Fruit fly (Drosophila melanogaster): Measurements from ENCODE around the gene Blos4.

DNA sequence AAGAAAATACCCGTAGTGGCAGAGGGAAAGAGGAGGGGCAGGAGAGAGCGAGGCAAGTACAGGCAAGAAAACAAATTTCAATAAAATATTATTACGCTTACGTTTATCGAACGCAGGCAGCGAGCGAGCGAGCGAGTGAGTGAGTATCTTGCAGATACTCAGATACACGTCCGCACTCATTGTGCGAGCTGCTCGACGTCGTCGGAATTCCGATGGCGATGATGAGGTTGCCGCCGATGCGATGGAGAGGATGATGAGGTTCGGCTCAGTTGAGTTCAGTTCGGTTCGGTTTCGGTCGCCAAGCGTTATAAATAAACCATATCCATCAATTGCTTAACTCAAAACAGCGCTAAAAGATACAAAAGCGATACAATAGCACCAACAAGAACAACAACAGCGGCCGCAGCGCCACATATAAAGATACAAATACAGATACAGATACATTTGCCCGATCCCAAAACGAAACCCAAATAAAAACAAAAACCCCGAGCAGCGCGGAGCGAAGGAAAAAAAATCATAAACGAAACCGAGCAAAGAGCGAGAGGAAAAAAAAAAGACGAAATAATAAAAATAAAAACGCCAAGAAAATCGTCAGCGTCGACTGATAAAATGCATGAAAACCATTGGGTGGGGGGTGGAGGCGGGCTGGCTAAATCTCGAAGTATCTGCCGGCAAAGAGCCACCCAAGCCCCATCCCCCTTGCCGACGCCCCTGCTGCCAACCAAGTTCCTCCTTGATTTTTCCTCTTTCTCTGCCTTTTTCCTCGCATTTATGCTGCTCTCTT is 26.3 kb upstream of the Blos4 start:
- TF ChIP-seq Hr39 (GFP tag; optimal IDR thresholded peaks at IDR 0.05): peak; percentile 60
- peak; percentile 93 for TF ChIP-seq Eip78C (GFP tag)
- TF ChIP-seq spab (GFP tag; optimal IDR thresholded peaks at IDR 0.05): peak; percentile 97
- TF ChIP-seq dsx (GFP tag; optimal IDR thresholded peaks at IDR 0.05; ENCODE audit: poor library complexity, severe bottlenecking): peak; percentile 80
- TF ChIP-seq dac (GFP tag; optimal IDR thresholded peaks at IDR 0.05): peak; percentile 86
- no peak for TF ChIP-seq fkh (GFP tag; optimal IDR thresholded peaks at IDR 0.05)
- peak; percentile 81 for TF ChIP-seq CG10631 (GFP tag; optimal IDR thresholded peaks at IDR 0.05)
- TF ChIP-seq Sox15 (GFP tag; optimal IDR thresholded peaks at IDR 0.05): no peak
- no peak for TF ChIP-seq Hr38 (GFP tag; optimal IDR thresholded peaks at IDR 0.05)
- peak; percentile 88 for TF ChIP-seq CG10669 (GFP tag; optimal IDR thresholded peaks at IDR 0.05)
- peak; percentile 71 for TF ChIP-seq CG8319 (GFP tag; optimal IDR thresholded peaks at IDR 0.05)
- TF ChIP-seq CG6854 (GFP tag; optimal IDR thresholded peaks at IDR 0.05): peak; percentile 97
